Fruit fly (Drosophila melanogaster) whole organism, adult: ENCODE results near the gene CG32270.

Experiments used
- CG12768 ChIP-seq: fragments of 200-800 bp; sonication (Bioruptor generic); optimal IDR thresholded peaks from 2 replicates; lab custom pipeline; 2017; ENCODE audit warnings: missing biosample characterization, missing genetic modification characterization, mild to moderate bottlenecking, moderate library complexity, missing genetic modification reagents
- CG14711 ChIP-seq: fragments of 200-800 bp; sonication (Bioruptor generic); optimal IDR thresholded peaks from 2 replicates; lab custom pipeline; 2018; ENCODE audit warnings: missing biosample characterization, mild to moderate bottlenecking, missing genetic modification characterization, moderate library complexity
- CG33017 ChIP-seq: fragments of 200-800 bp; sonication (Bioruptor generic); optimal IDR thresholded peaks from 2 replicates; lab custom pipeline; 2018; ENCODE audit warnings: missing biosample characterization, mild to moderate bottlenecking, missing genetic modification characterization, moderate library complexity
- Clk ChIP-seq: fragments of 200-800 bp; sonication (Bioruptor generic); optimal IDR thresholded peaks from 2 replicates; lab custom pipeline; 2017; ENCODE audit warnings: missing biosample characterization, missing genetic modification characterization
- Hr96 ChIP-seq: fragments of 200-800 bp; sonication (Bioruptor generic); optimal IDR thresholded peaks from 2 replicates; lab custom pipeline; 2016; ENCODE audit warnings: missing biosample characterization, missing genetic modification characterization
- cic ChIP-seq: fragments of 200-800 bp; sonication (Bioruptor generic); optimal IDR thresholded peaks from 2 replicates; lab custom pipeline; 2017; ENCODE audit warnings: missing biosample characterization, mild to moderate bottlenecking, missing genetic modification characterization, moderate library complexity
- ovo ChIP-seq: fragments of 200-800 bp; sonication (Bioruptor generic); optimal IDR thresholded peaks from 2 replicates; lab custom pipeline; 2016; ENCODE audit warnings: missing biosample characterization, missing genetic modification characterization
- tj ChIP-seq: fragments of 200-800 bp; sonication (Bioruptor generic); optimal IDR thresholded peaks from 3 replicates; lab custom pipeline; 2017; ENCODE audit warnings: missing biosample characterization, mild to moderate bottlenecking, missing genetic modification characterization, moderate library complexity
- toe ChIP-seq: fragments of 200-800 bp; sonication (Bioruptor generic); optimal IDR thresholded peaks from 2 replicates; lab custom pipeline; 2016; ENCODE audit warnings: missing biosample characterization, missing genetic modification characterization

DNA sequence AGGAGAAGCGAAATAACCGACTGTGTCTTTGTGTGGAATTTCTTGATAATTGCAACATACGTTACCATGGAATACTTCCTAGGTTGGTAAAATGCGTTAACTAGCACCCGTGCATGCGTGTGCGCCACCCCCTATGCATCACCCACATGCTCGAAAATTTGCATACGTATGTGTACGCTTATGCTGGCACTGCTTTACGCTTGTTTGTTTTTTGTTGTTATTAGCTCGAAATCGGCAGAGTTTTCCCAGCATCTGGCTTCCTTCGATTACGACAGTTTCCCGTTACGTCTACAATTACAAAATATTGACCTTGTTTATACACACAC lies 17.6 kb upstream of the CG32270 start:
- TF ChIP-seq Hr96 = no peak
- no peak for TF ChIP-seq cic (GFP tag; lab: Kevin White, UChicago)
- no peak for TF ChIP-seq Clk (GFP tag; lab: Kevin White, UChicago)
- no peak for TF ChIP-seq ovo
- no peak for TF ChIP-seq CG14711 (tag; lab: Kevin White, UChicago)
- no peak for TF ChIP-seq CG33017 (tag; lab: Kevin White, UChicago)
- TF ChIP-seq toe = no peak
- TF ChIP-seq tj = peak; percentile 32
- TF ChIP-seq CG12768 = no peak
